Fruit fly (Drosophila melanogaster): ENCODE results near the gene CG10359.

DNA sequence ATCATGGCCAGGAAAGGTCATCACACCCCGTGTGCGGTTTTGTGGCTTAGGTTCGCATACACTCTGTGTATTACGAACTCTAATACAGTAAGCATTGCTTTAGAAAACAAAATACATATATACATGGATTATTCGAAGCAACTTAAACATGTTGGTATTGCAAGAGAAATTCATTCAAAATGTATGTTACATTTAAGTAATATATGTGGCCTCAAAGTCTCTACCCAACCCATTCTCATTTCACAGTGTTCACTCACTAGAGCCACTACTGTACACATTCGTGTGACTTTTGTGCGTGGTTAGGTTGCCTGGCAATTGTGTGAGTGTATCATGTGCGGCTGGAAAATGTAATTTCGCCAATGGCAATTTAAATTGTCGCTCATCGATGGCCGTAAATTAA, 5.0 kb upstream of the CG10359 start:
- TF ChIP-seq Hr96 (GFP tag; optimal IDR thresholded peaks at IDR 0.05) (no peak), CG7045 (GFP tag; optimal IDR thresholded peaks at IDR 0.05) (no peak), CG11617 (GFP tag; optimal IDR thresholded peaks at IDR 0.05) (no peak), CG1620 (GFP tag; optimal IDR thresholded peaks at IDR 0.05) (no peak), toe (GFP tag; optimal IDR thresholded peaks at IDR 0.05) (no peak), Clk (GFP tag; optimal IDR thresholded peaks at IDR 0.05) (no peak), pad (GFP tag; optimal IDR thresholded peaks at IDR 0.05) (no peak), Crg-1 (GFP tag; optimal IDR thresholded peaks at IDR 0.05) (no peak), kay (GFP tag; ENCODE audit: borderline replicate concordance) (no peak), Mnt (GFP tag; optimal IDR thresholded peaks at IDR 0.05) (no peak), CG5204 (GFP tag; optimal IDR thresholded peaks at IDR 0.05) (no peak), cic (GFP tag; optimal IDR thresholded peaks at IDR 0.05) (no peak)

Data from whole organism, adult.